Fruit fly (Drosophila melanogaster) whole organism: Measurements from ENCODE around the gene pont.

Experiments
- CG8478 ChIP-seq: fragments of >200 bp; optimal IDR thresholded peaks from 2 replicates; lab custom pipeline; 2018; ENCODE audit warnings: inconsistent platforms
- Dll ChIP-seq: fragments of >200 bp; optimal IDR thresholded peaks from 2 replicates; lab custom pipeline; 2017
- EcR ChIP-seq, 2 experiments: fragments of >200 bp; optimal IDR thresholded peaks; 2 replicates each; lab custom pipeline; 2017; ENCODE audit warnings: missing biosample characterization in 2 of 2, missing genetic modification characterization in 2 of 2, missing genetic modification reagents in 2 of 2
- pan ChIP-seq: fragments of >200 bp; optimal IDR thresholded peaks from 2 replicates; lab custom pipeline; 2017
- psq ChIP-seq: fragments of >200 bp; optimal IDR thresholded peaks from 2 replicates; lab custom pipeline; 2017
- usp ChIP-seq: fragments of >200 bp; optimal IDR thresholded peaks from 2 replicates; lab custom pipeline; 2017; ENCODE audit warnings: missing biosample characterization, missing genetic modification characterization, mixed read lengths

The pont gene

dm6 chr3R:10282077-10282476, 20.2 kb downstream of the pont start:
- TF ChIP-seq Dll (lab: Kevin White, UChicago) = no peak
- no peak for TF ChIP-seq EcR (GFP tag; optimal IDR thresholded peaks at IDR 0.05; lab: Kevin White, UChicago)
- TF ChIP-seq usp (GFP tag; lab: Kevin White, UChicago) = no peak
- no peak for TF ChIP-seq CG8478 (lab: Kevin White, UChicago)
- no peak for TF ChIP-seq pan (lab: Kevin White, UChicago)
- no peak for TF ChIP-seq psq

dm6 chr3R:10283114-10283513, 21.2 kb downstream of the pont start:
- TF ChIP-seq usp (GFP tag; lab: Kevin White, UChicago) = no peak
- TF ChIP-seq pan (lab: Kevin White, UChicago) = no peak
- TF ChIP-seq EcR (GFP tag; optimal IDR thresholded peaks at IDR 0.05; lab: Kevin White, UChicago) = no peak
- no peak for TF ChIP-seq Dll (lab: Kevin White, UChicago)
- no peak for TF ChIP-seq CG8478 (lab: Kevin White, UChicago)
- no peak for TF ChIP-seq psq

DNA sequence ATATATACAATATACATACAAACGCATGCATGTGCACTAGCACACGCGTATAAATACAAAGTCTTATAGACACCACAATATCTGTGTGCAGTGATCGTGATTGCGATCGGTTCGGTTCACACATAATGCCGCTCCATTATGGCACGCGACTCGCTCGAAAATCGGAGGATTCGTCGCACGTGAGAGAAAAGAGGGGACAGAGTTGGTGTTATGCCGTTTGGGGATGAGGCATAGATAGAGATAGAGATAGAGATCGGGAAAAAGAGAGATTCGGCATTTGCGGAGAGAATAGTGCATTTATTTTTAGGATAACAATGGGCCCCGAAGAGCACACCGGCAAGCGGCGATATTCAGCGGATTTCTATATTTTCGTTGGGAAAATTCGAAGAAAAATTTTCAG, 22.2 kb downstream of the pont start:
- TF ChIP-seq usp (GFP tag; lab: Kevin White, UChicago) = no peak
- TF ChIP-seq CG8478 (lab: Kevin White, UChicago) = no peak
- no peak for TF ChIP-seq pan (lab: Kevin White, UChicago)
- TF ChIP-seq Dll (lab: Kevin White, UChicago) = no peak
- no peak for TF ChIP-seq EcR (GFP tag; optimal IDR thresholded peaks at IDR 0.05; lab: Kevin White, UChicago)
- TF ChIP-seq psq = no peak

DNA sequence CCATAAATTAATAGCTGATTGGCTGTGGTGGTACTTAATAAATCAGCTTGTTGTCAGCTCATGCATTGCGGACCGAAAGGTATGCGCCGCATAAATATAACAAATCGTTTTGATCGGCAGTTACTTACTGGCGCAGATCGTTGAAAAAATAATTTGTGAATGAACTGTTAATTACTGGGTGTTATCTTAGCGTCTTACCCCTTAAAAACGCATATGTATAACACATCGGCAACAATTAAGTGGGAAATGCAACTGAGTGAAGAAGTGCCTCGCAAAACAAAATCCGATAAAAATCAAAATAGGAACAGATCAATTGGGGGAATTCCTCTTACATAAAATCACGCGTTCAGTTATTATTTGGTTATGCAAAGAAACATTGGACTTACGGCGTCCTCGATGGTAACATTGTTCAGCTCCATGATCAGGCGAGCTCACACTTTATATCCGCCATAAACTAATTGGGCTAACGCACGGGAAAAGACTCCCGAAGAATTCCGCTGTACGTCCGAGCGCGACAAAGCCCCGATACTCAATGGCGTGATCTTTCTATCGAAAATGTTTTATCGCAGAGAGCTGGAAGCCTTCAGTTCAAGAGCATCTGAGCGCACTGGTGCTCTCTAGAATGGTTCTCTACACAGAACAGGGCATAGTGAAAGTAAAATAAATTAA, 49.3 kb downstream of the pont start, which contains the start of gene CG6293:
Gene CG6293 (minus strand): TSS at position 538 of the 669 bp plus-strand sequence.
- TF ChIP-seq usp (GFP tag; lab: Kevin White, UChicago) (no peak), psq (no peak), EcR (GFP tag; optimal IDR thresholded peaks at IDR 0.05; lab: Kevin White, UChicago) (no peak), CG8478 (lab: Kevin White, UChicago) (no peak), Dll (lab: Kevin White, UChicago) (no peak), pan (lab: Kevin White, UChicago) (no peak)

dm6 chr3R:10311745-10312088, 49.8 kb downstream of the pont start:
- TF ChIP-seq psq = no peak
- no peak for TF ChIP-seq Dll (lab: Kevin White, UChicago)
- TF ChIP-seq pan (lab: Kevin White, UChicago) = no peak
- TF ChIP-seq CG8478 (lab: Kevin White, UChicago) = no peak
- TF ChIP-seq usp (GFP tag; lab: Kevin White, UChicago) = no peak
- TF ChIP-seq EcR (GFP tag; optimal IDR thresholded peaks at IDR 0.05; lab: Kevin White, UChicago) = no peak
